Fruit fly (Drosophila melanogaster): ENCODE measurements around the gene Mdh1.
A peak's percentile ranks its signal among the peaks of the same experiment; 100 is the strongest.

Gene Mdh1

dm6 chr2L:10418981-10419380 lies 22.8 kb upstream of the Mdh1 start, which contains the start of gene RfC3:
RfC3 (plus strand) TSS chr2L:10419190.
- TF ChIP-seq kay (GFP tag; ENCODE audit: borderline replicate concordance) (peak; percentile 94), Hr96 (GFP tag; optimal IDR thresholded peaks at IDR 0.05) (no peak), ovo (GFP tag; optimal IDR thresholded peaks at IDR 0.05) (no peak), Crg-1 (GFP tag; optimal IDR thresholded peaks at IDR 0.05) (no peak), CG5204 (GFP tag; optimal IDR thresholded peaks at IDR 0.05) (no peak), CG11617 (GFP tag; optimal IDR thresholded peaks at IDR 0.05) (no peak), CG33017 (tag; optimal IDR thresholded peaks at IDR 0.05) (no peak), cic (GFP tag; optimal IDR thresholded peaks at IDR 0.05) (no peak), cnc (optimal IDR thresholded peaks at IDR 0.05) (no peak), Mnt (GFP tag; optimal IDR thresholded peaks at IDR 0.05) (peak; percentile 16), toe (GFP tag; optimal IDR thresholded peaks at IDR 0.05) (no peak), Clk (GFP tag; optimal IDR thresholded peaks at IDR 0.05) (no peak)

dm6 chr2L:10413251-10414127 lies 17.4 kb upstream of the Mdh1 start, which contains the start of the genes CG5355 and Klp31E:
CG5355 (minus strand) TSS chr2L:10413463.
Klp31E (plus strand) TSS chr2L:10414017.
- TF ChIP-seq CG11617 (GFP tag; optimal IDR thresholded peaks at IDR 0.05) (peak; percentile 78), CG14711 (tag; optimal IDR thresholded peaks at IDR 0.05) (peak; percentile 47), CG12768 (GFP tag; optimal IDR thresholded peaks at IDR 0.05) (peak; percentile 61), tj (GFP tag; optimal IDR thresholded peaks at IDR 0.05) (peak; percentile 39), CG7101 (tag; optimal IDR thresholded peaks at IDR 0.05) (peak; percentile 60), CG5204 (GFP tag; optimal IDR thresholded peaks at IDR 0.05) (no peak), pad (GFP tag; optimal IDR thresholded peaks at IDR 0.05) (peak; percentile 52), CG1620 (GFP tag; optimal IDR thresholded peaks at IDR 0.05) (peak; percentile 46), cnc (optimal IDR thresholded peaks at IDR 0.05) (peak in 1 of 2 experiments; percentile 37), kay (GFP tag; ENCODE audit: borderline replicate concordance) (no peak), Mnt (GFP tag; optimal IDR thresholded peaks at IDR 0.05) (peak; percentile 33), CG7045 (GFP tag; optimal IDR thresholded peaks at IDR 0.05) (peak; percentile 64), Clk (GFP tag; optimal IDR thresholded peaks at IDR 0.05) (peak; percentile 31), toe (GFP tag; optimal IDR thresholded peaks at IDR 0.05) (no peak), CG33017 (tag; optimal IDR thresholded peaks at IDR 0.05) (peak; percentile 41)

dm6 chr2L:10408122-10408576 lies 12.0 kb upstream of the Mdh1 start, which contains the start of the genes Ip259 and RpS27A:
Ip259 (plus strand) TSS chr2L:10408352.
RpS27A (plus strand) TSS chr2L:10408352.
- TF ChIP-seq cnc (optimal IDR thresholded peaks at IDR 0.05) (no peak), Hr96 (GFP tag; optimal IDR thresholded peaks at IDR 0.05) (no peak), tj (GFP tag; optimal IDR thresholded peaks at IDR 0.05) (peak; percentile 53), CG11617 (GFP tag; optimal IDR thresholded peaks at IDR 0.05) (peak; percentile 86), kay (GFP tag; ENCODE audit: borderline replicate concordance) (peak; percentile 54), toe (GFP tag; optimal IDR thresholded peaks at IDR 0.05) (no peak), CG14711 (tag; optimal IDR thresholded peaks at IDR 0.05) (peak; percentile 60), Clk (GFP tag; optimal IDR thresholded peaks at IDR 0.05) (peak; percentile 74), cic (GFP tag; optimal IDR thresholded peaks at IDR 0.05) (no peak), CG12768 (GFP tag; optimal IDR thresholded peaks at IDR 0.05) (peak; percentile 80), CG33017 (tag; optimal IDR thresholded peaks at IDR 0.05) (peak; percentile 59), CG5204 (GFP tag; optimal IDR thresholded peaks at IDR 0.05) (no peak), CG1620 (GFP tag; optimal IDR thresholded peaks at IDR 0.05) (peak; percentile 83), CG7101 (tag; optimal IDR thresholded peaks at IDR 0.05) (peak; percentile 87), CG7045 (GFP tag; optimal IDR thresholded peaks at IDR 0.05) (peak; percentile 80), bab1 (GFP tag; optimal IDR thresholded peaks at IDR 0.05) (peak; percentile 73), Mnt (GFP tag; optimal IDR thresholded peaks at IDR 0.05) (peak; percentile 90), pad (GFP tag; optimal IDR thresholded peaks at IDR 0.05) (peak; percentile 64), Crg-1 (GFP tag; optimal IDR thresholded peaks at IDR 0.05) (peak; percentile 83), ovo (GFP tag; optimal IDR thresholded peaks at IDR 0.05) (no peak)

DNA sequence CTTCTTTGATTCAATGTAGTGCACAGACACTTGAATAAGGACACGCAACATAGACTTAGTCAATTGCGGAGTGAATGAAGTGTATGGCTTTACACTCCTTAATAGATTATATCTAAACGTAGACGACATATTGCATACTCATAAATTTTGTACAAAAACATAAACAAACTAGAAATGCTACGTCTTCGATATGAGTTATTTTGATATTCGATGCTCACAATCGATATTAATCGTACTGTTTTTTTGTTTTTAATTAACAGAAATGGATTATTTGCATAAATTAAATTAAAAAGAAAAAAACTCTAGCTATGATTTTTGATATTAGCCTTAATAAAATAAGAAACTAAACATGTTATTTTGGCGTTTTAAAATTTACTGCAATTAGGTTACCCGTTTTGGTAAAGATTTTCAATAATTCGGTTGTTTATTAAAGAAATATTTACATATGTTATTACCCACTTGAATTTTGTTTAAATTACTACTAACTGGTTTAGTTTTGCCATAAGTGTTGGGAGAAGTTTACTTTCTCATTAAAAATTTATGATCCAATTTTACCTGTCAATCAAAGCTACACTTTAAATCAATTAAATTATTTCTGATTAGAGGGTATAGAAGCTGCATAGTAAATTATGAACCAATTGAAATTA lies 9.0 kb upstream of the Mdh1 start, which contains the start of the genes CG17768, LSm-4 and Ir31a:
Gene CG17768 (minus strand): TSS at position 196 of the 647 bp plus-strand sequence.
Gene LSm-4 (minus strand): TSS at position 196 of the 647 bp plus-strand sequence.
Gene Ir31a (plus strand): TSS at position 558 of the 647 bp plus-strand sequence.
- TF ChIP-seq Mnt (GFP tag; optimal IDR thresholded peaks at IDR 0.05): no peak
- TF ChIP-seq CG1620 (GFP tag; optimal IDR thresholded peaks at IDR 0.05): no peak
- no peak for TF ChIP-seq Clk (GFP tag; optimal IDR thresholded peaks at IDR 0.05)
- TF ChIP-seq CG33017 (tag; optimal IDR thresholded peaks at IDR 0.05): no peak
- TF ChIP-seq toe (GFP tag; optimal IDR thresholded peaks at IDR 0.05): no peak
- no peak for TF ChIP-seq CG14711 (tag; optimal IDR thresholded peaks at IDR 0.05)
- no peak for TF ChIP-seq pad (GFP tag; optimal IDR thresholded peaks at IDR 0.05)
- no peak for TF ChIP-seq cic (GFP tag; optimal IDR thresholded peaks at IDR 0.05)
- no peak for TF ChIP-seq CG12768 (GFP tag; optimal IDR thresholded peaks at IDR 0.05)
- TF ChIP-seq CG11617 (GFP tag; optimal IDR thresholded peaks at IDR 0.05): no peak
- TF ChIP-seq cnc (optimal IDR thresholded peaks at IDR 0.05): no peak
- no peak for TF ChIP-seq Crg-1 (GFP tag; optimal IDR thresholded peaks at IDR 0.05)
- TF ChIP-seq tj (GFP tag; optimal IDR thresholded peaks at IDR 0.05): no peak
- no peak for TF ChIP-seq CG7045 (GFP tag; optimal IDR thresholded peaks at IDR 0.05)
- no peak for TF ChIP-seq kay (GFP tag; ENCODE audit: borderline replicate concordance)
- TF ChIP-seq bab1 (GFP tag; optimal IDR thresholded peaks at IDR 0.05): no peak
- no peak for TF ChIP-seq CG5204 (GFP tag; optimal IDR thresholded peaks at IDR 0.05)

- TF ChIP-seq CG33017 (tag; optimal IDR thresholded peaks at IDR 0.05) (no peak), CG12768 (GFP tag; optimal IDR thresholded peaks at IDR 0.05) (no peak), CG1620 (GFP tag; optimal IDR thresholded peaks at IDR 0.05) (no peak), ovo (GFP tag; optimal IDR thresholded peaks at IDR 0.05) (no peak), cic (GFP tag; optimal IDR thresholded peaks at IDR 0.05) (no peak), Mnt (GFP tag; optimal IDR thresholded peaks at IDR 0.05) (no peak), Clk (GFP tag; optimal IDR thresholded peaks at IDR 0.05) (no peak), bab1 (GFP tag; optimal IDR thresholded peaks at IDR 0.05) (peak; percentile 39), Crg-1 (GFP tag; optimal IDR thresholded peaks at IDR 0.05) (no peak), Hr96 (GFP tag; optimal IDR thresholded peaks at IDR 0.05) (no peak), CG14711 (tag; optimal IDR thresholded peaks at IDR 0.05) (no peak), CG7101 (tag; optimal IDR thresholded peaks at IDR 0.05) (no peak), toe (GFP tag; optimal IDR thresholded peaks at IDR 0.05) (no peak), CG7045 (GFP tag; optimal IDR thresholded peaks at IDR 0.05) (no peak), kay (GFP tag; ENCODE audit: borderline replicate concordance) (peak; percentile 86), CG5204 (GFP tag; optimal IDR thresholded peaks at IDR 0.05) (no peak)
These were observed 7.7 kb upstream of the Mdh1 start for dm6 chr2L:10403803-10404315.
